Fruit fly (Drosophila melanogaster) whole organism, wandering third instar larva: Measurements from ENCODE around the gene CG6729.

Source experiments
- Hr78 ChIP-seq: fragments of >200 bp; optimal IDR thresholded peaks from 2 replicates; lab custom pipeline; 2017; ENCODE audit warnings: missing biosample characterization, missing genetic modification characterization
- Myc ChIP-seq: fragments of >200 bp; optimal IDR thresholded peaks from 2 replicates; lab custom pipeline; 2017
- pan ChIP-seq: fragments of >200 bp; optimal IDR thresholded peaks from 2 replicates; lab custom pipeline; 2017

DNA sequence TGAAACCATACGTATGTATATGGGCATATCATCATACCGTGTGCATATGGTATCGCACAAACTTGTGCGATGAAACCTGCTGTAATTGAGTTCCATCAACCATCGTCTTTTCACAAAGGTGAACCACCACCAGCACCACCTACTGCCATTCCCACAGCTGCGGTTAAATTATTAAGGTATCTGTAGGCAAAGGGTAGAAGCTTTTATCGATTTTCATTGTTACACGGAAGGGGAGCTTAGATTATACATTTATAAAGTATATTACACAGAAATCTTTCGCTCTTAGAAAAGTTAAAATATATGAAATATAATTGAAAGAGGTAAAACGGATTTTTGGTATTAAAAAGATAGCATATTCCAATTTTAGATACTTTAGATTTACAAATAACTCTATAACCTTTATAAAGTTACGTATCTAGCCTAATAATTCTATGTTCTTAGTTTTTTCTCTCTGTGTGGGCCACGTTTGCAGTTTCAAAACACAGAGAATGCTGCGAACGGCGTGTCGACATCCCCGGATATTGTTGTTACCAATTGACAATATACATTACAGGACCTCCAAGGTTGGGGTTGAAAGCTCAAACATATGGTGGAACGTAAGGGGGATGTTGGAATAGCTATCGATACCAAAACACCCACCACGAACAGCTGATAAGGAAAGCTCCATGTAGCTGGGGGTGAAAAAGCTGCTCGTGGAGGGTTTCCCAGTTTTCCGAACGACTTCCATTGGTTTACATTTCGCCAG, 16.9 kb upstream of the CG6729 start, which contains the start of gene CG6495:
- TF ChIP-seq pan (lab: Kevin White, UChicago) (no peak), Myc (lab: Kevin White, UChicago) (no peak), Hr78 (no peak)
